Worm (Caenorhabditis elegans): ENCODE results near the gene C49C3.9.

C49C3.9 gene

DNA sequence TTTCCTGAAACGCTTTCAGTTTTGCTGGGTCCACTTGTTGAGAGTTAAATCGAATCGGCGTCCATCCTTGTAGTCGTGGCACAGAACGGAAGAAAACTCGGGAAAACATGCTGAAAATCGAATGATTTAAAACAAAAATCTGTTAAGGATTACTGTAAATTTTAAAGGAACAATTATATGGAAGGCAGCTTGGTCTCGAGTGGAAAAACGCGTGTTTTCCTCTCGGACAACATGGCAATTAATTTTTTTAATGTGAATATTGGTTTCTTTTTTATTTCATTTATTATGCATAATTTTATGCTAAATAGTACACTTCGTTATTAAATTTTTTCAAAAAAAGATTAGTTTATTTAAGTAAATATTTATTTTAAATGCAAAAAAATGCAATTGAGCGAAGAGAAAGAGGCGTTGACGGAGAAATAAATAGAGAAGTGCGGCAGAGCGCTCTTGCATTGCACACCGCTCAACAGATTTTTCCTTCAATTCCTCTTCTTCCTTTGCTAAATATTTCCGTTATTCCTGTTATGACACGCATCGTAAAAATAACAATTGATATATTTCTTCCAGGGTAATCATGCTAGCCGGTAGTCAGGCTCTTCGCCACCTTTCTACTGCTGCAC, 38.1 kb upstream of the C49C3.9 start, which contains the start of the genes C30H6.9 and dlat-2 (continued):
- peak; percentile 38 for TF ChIP-seq xnd-1 (tag; optimal IDR thresholded peaks at IDR 0.05)
- TF ChIP-seq tbp1 (GFP tag; optimal IDR thresholded peaks at IDR 0.05), result peak; percentile 11
- TF ChIP-seq F57A8.1 (GFP tag; optimal IDR thresholded peaks at IDR 0.05), result no peak
- TF ChIP-seq F39B2.1 (GFP tag; IDR thresholded peaks at IDR 0.05), result no peak
- TF ChIP-seq D2030.7 (GFP tag; IDR thresholded peaks at IDR 0.05), result peak; percentile 41; the same call in 1 of the 2 replicates
- TF ChIP-seq dox-1 (GFP tag; IDR thresholded peaks at IDR 0.05), result peak; percentile 44; the same call in 1 of the 2 replicates

DNA sequence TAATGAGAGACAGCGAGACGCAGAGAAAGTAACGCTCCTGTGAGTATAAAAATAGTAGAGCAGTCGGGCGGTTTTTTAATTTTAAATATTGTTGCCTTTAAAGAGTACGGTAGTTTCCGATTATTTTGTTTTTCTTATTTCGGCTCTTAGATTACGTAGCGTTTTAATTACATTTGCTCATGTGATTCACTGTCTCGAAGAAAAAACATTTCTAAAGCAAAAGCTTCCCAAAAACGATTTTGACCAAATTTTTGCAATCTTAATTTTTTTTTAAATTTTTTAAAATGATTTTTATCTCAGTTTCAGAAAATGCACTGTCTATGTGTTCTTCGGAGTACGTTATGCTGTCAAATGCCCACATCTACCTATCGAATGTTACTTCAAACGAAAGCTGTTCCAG, 34.0 kb upstream of the C49C3.9 start, which contains the start of gene haf-1:
TSS of gene haf-1 (plus strand) at position 301 of the 400 bp plus-strand sequence.
- TF ChIP-seq ztf-26 (tag; optimal IDR thresholded peaks at IDR 0.05), result no peak
- no peak for TF ChIP-seq F39B2.1 (GFP tag; IDR thresholded peaks at IDR 0.05)
- no peak for TF ChIP-seq hrde-1 (tag; optimal IDR thresholded peaks at IDR 0.05; ENCODE audit: borderline replicate concordance)
- TF ChIP-seq ets-4 (GFP tag; optimal IDR thresholded peaks at IDR 0.05), result no peak
- no peak for TF ChIP-seq pbrm-1 (GFP tag; IDR thresholded peaks at IDR 0.05)
- no peak for TF ChIP-seq lsy-27 (tag; optimal IDR thresholded peaks at IDR 0.05; ENCODE audit: borderline replicate concordance, insufficient read depth)
- no peak for TF ChIP-seq athp-1 (tag; optimal IDR thresholded peaks at IDR 0.05)
- no peak for TF ChIP-seq ztf-28 (GFP tag; IDR thresholded peaks at IDR 0.05)
- no peak for TF ChIP-seq rcor-1 (GFP tag; IDR thresholded peaks at IDR 0.05)

DNA sequence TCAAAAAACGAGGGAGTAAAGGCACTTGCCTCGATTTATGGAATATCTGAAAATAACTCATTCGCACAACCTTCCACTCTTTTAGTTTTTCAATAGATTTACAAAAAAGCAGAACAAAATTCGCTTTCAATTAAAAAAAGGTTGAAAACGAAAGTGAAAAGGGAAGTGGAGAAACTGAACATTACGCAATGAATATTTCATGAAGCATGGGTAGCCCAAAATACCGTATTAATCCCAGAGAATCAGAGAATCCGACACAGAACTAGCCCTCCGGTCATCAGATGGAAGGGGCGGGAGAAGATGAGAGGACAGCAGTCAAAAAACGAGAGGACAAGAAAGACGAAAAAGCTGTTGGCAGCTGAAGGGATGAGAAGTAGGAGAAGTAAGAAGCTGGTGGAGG, 29.4 kb upstream of the C49C3.9 start, which contains the start of gene C30H6.5:
TSS of gene C30H6.5 (plus strand) at position 301 of the 400 bp plus-strand sequence.
- TF ChIP-seq hrde-1 (tag; optimal IDR thresholded peaks at IDR 0.05; ENCODE audit: borderline replicate concordance) (no peak), snpc-4 (GFP tag; optimal IDR thresholded peaks at IDR 0.05) (no peak), snpc-4 (tag; optimal IDR thresholded peaks at IDR 0.05) (no peak), aptf-3 (GFP tag; IDR thresholded peaks at IDR 0.05) (no peak), ccch-3 (GFP tag; optimal IDR thresholded peaks at IDR 0.05) (no peak), F52B5.7 (tag; optimal IDR thresholded peaks at IDR 0.05) (no peak), F37B4.10 (GFP tag; IDR thresholded peaks at IDR 0.05) (no peak), cebp-2 (GFP tag; IDR thresholded peaks at IDR 0.05) (no peak), aptf-2 (GFP tag; conservative IDR thresholded peaks at IDR 0.05) (no peak), egl-18 (GFP tag; IDR thresholded peaks at IDR 0.05) (no peak), hlh-12 (tag; optimal IDR thresholded peaks at IDR 0.05) (no peak), let-607 (tag; optimal IDR thresholded peaks at IDR 0.05) (no peak), Y79H2A.3 (GFP tag; conservative IDR thresholded peaks at IDR 0.05) (no peak), lir-1 (GFP tag; conservative IDR thresholded peaks at IDR 0.05) (no peak), Y67H2A.10 (GFP tag; conservative IDR thresholded peaks at IDR 0.05) (no peak), dpff-1 (tag; optimal IDR thresholded peaks at IDR 0.05) (no peak), repo-1 (tag; optimal IDR thresholded peaks at IDR 0.05) (no peak), pbrm-1 (GFP tag; IDR thresholded peaks at IDR 0.05) (no peak), ama-1 (optimal IDR thresholded peaks at IDR 0.05) (no peak), ama-1 (GFP tag; optimal IDR thresholded peaks at IDR 0.05) (no peak), Y53G8AR.9 (GFP tag; conservative IDR thresholded peaks at IDR 0.05) (no peak)

- no peak for TF ChIP-seq somi-1 (GFP tag; optimal IDR thresholded peaks at IDR 0.05)
- TF ChIP-seq sptf-2 (GFP tag; optimal IDR thresholded peaks at IDR 0.05), result no peak
- TF ChIP-seq sea-2 (GFP tag; IDR thresholded peaks at IDR 0.05), result no peak
- TF ChIP-seq akir-1 (GFP tag; optimal IDR thresholded peaks at IDR 0.05), result no peak
- TF ChIP-seq ceh-27 (GFP tag; optimal IDR thresholded peaks at IDR 0.05), result no peak
- TF ChIP-seq zim-3 (tag; optimal IDR thresholded peaks at IDR 0.05), result no peak
- TF ChIP-seq tbx-9 (tag; optimal IDR thresholded peaks at IDR 0.05; ENCODE audit: borderline replicate concordance), result no peak
- TF ChIP-seq B0336.3 (GFP tag; IDR thresholded peaks at IDR 0.05), result no peak
Measured at ce11 chrIV:17368292-17368691, 26.2 kb upstream of the C49C3.9 start, which contains the start of gene trh-1. TSS of gene trh-1 (plus strand) at chrIV:17368592.
